Worm (Caenorhabditis elegans) whole organism, L3 larva: Measurements from ENCODE around the gene F40F8.5.

Experiments
- R02D3.7 ChIP-seq: fragments of 150-350 bp; optimal IDR thresholded peaks from 2 replicates; lab custom pipeline; 2014; ENCODE audit warnings: missing biosample characterization, missing genetic modification characterization
- ZK546.5 ChIP-seq: sonication (generic microtip); optimal IDR thresholded peaks from 2 replicates; lab custom pipeline; 2017; ENCODE audit warnings: missing biosample characterization, missing genetic modification characterization
- aly-2 ChIP-seq: fragments of 150-350 bp; optimal IDR thresholded peaks from 2 replicates; lab custom pipeline; 2014; ENCODE audit warnings: missing biosample characterization, missing genetic modification characterization
- ceh-16 ChIP-seq: sonication (generic microtip); optimal IDR thresholded peaks from 2 replicates; lab custom pipeline; 2017; ENCODE audit warnings: missing biosample characterization, missing genetic modification characterization
- ceh-28 ChIP-seq: fragments of 150-350 bp; optimal IDR thresholded peaks from 2 replicates; lab custom pipeline; 2014; ENCODE audit warnings: missing biosample characterization, missing genetic modification reagents, missing genetic modification characterization
- ceh-82 ChIP-seq: fragments of 150-350 bp; optimal IDR thresholded peaks from 2 replicates; lab custom pipeline; 2014; ENCODE audit warnings: missing biosample characterization, missing genetic modification characterization
- ceh-9 ChIP-seq: sonication (generic microtip); optimal IDR thresholded peaks from 2 replicates; lab custom pipeline; 2018; ENCODE audit warnings: missing biosample characterization, missing genetic modification characterization
- daf-12 ChIP-seq: fragments of 150-350 bp; optimal IDR thresholded peaks from 2 replicates; lab custom pipeline; 2014; ENCODE audit warnings: missing biosample characterization, missing genetic modification reagents, missing genetic modification characterization
- egl-5 ChIP-seq: fragments of 150-350 bp; optimal IDR thresholded peaks from 2 replicates; lab custom pipeline; 2017; ENCODE audit warnings: missing biosample characterization, missing genetic modification reagents, missing genetic modification characterization, inconsistent platforms
- elt-1 ChIP-seq: fragments of 150-350 bp; optimal IDR thresholded peaks from 2 replicates; lab custom pipeline; 2014; ENCODE audit warnings: missing biosample characterization, missing genetic modification characterization
- elt-2 ChIP-seq: sonication (generic microtip); optimal IDR thresholded peaks from 2 replicates; lab custom pipeline; 2016; ENCODE audit warnings: missing genetic modification reagents, mild to moderate bottlenecking, missing genetic modification characterization, missing compliant biosample characterization
- elt-3 ChIP-seq, 3 experiments: fragments of 150-350 bp in 1 of 3; sonication (generic microtip) in 2 of 3; optimal IDR thresholded peaks; 2 replicates in 2 of 3; 4 replicates in 1 of 3; lab custom pipeline; 2014 to 2017; ENCODE audit warnings: missing biosample characterization in 3 of 3, missing genetic modification characterization in 3 of 3
- eor-1 ChIP-seq, 2 experiments: fragments of 150-350 bp; optimal IDR thresholded peaks; 2 replicates each; lab custom pipeline; 2014 to 2018; ENCODE audit warnings: missing biosample characterization in 2 of 2, missing genetic modification characterization in 2 of 2
- fkh-2 ChIP-seq: fragments of 150-350 bp; optimal IDR thresholded peaks from 2 replicates; lab custom pipeline; 2014; ENCODE audit warnings: missing biosample characterization, missing genetic modification reagents, missing genetic modification characterization
- fos-1 ChIP-seq: fragments of 150-350 bp; optimal IDR thresholded peaks from 2 replicates; lab custom pipeline; 2014; ENCODE audit warnings: missing biosample characterization, missing genetic modification characterization
- hmg-11 ChIP-seq: sonication (generic microtip); optimal IDR thresholded peaks from 2 replicates; lab custom pipeline; 2016; ENCODE audit warnings: missing genetic modification characterization, missing compliant biosample characterization
- nfya-1 ChIP-seq: sonication (generic microtip); optimal IDR thresholded peaks from 2 replicates; lab custom pipeline; 2017; ENCODE audit warnings: missing genetic modification characterization, mild to moderate bottlenecking, missing compliant biosample characterization, antibody characterized with exemption, moderate library complexity; ENCODE audit not compliant: insufficient read depth
- nhr-237 ChIP-seq: fragments of 150-350 bp; optimal IDR thresholded peaks from 2 replicates; lab custom pipeline; 2014; ENCODE audit warnings: missing biosample characterization, missing genetic modification characterization
- nhr-25 ChIP-seq: sonication (generic microtip); optimal IDR thresholded peaks from 2 replicates; lab custom pipeline; 2017; ENCODE audit warnings: missing biosample characterization, missing genetic modification characterization
- nhr-28 ChIP-seq: fragments of 150-350 bp; optimal IDR thresholded peaks from 2 replicates; lab custom pipeline; 2014; ENCODE audit warnings: missing biosample characterization, missing genetic modification characterization
- nhr-43 ChIP-seq: sonication (generic microtip); optimal IDR thresholded peaks from 2 replicates; lab custom pipeline; 2016; ENCODE audit warnings: mild to moderate bottlenecking, missing genetic modification characterization, missing compliant biosample characterization; ENCODE audit not compliant: poor library complexity, severe bottlenecking
- nhr-67 ChIP-seq: fragments of 150-350 bp; optimal IDR thresholded peaks from 2 replicates; lab custom pipeline; 2014; ENCODE audit warnings: missing biosample characterization, missing genetic modification characterization
- nhr-76 ChIP-seq: fragments of 150-350 bp; sonication (generic microtip); optimal IDR thresholded peaks from 5 replicates; lab custom pipeline; 2014; ENCODE audit warnings: missing biosample characterization, missing genetic modification characterization
- nhr-77 ChIP-seq: fragments of 150-350 bp; optimal IDR thresholded peaks from 2 replicates; lab custom pipeline; 2014; ENCODE audit warnings: missing biosample characterization, missing genetic modification characterization
- pha-4 ChIP-seq: fragments of 150-350 bp; optimal IDR thresholded peaks from 2 replicates; lab custom pipeline; 2014; ENCODE audit warnings: missing biosample characterization, missing genetic modification reagents, missing genetic modification characterization
- pqm-1 ChIP-seq: fragments of 150-350 bp; optimal IDR thresholded peaks from 2 replicates; lab custom pipeline; 2017; ENCODE audit warnings: missing biosample characterization, missing genetic modification characterization, inconsistent platforms
- snpc-4 ChIP-seq: fragments of 150-350 bp; optimal IDR thresholded peaks from 2 replicates; lab custom pipeline; 2014; ENCODE audit warnings: missing biosample characterization, missing genetic modification characterization
- unc-39 ChIP-seq: sonication (generic microtip); optimal IDR thresholded peaks from 4 replicates; lab custom pipeline; 2017; ENCODE audit warnings: missing biosample characterization, missing genetic modification characterization
- unc-62 ChIP-seq: fragments of 150-350 bp; sonication (generic microtip); optimal IDR thresholded peaks from 4 replicates; lab custom pipeline; 2014; ENCODE audit warnings: missing biosample characterization, missing genetic modification reagents, missing genetic modification characterization
- ztf-11 ChIP-seq: fragments of 150-350 bp; optimal IDR thresholded peaks from 2 replicates; lab custom pipeline; 2014; ENCODE audit warnings: missing biosample characterization, missing genetic modification characterization
- ztf-4 ChIP-seq: fragments of 150-350 bp; optimal IDR thresholded peaks from 2 replicates; lab custom pipeline; 2014; ENCODE audit warnings: missing biosample characterization, missing genetic modification characterization

Gene F40F8.5

DNA sequence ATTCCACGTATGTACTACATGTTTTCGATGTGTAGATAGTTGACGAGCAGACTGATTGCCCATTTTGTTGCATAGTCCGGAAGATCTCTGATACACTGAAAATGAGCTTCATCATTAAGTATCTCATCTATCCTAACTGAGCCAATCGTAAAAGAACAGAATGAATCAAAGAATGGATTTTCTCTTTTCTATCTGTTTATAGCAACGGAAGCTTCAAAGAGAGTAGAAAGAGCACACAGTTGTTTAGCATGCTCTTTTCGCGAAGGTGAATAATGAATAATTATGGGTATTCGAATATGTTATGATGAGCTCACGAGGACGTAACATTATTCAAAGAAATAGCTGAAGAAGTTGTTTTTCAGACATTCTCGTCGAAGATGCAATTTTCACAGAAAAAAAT, 23.6 kb downstream of the F40F8.5 start, which contains the start of gene glb-4:
Gene glb-4 (minus strand): TSS at position 101 of the 400 bp plus-strand sequence.
- TF ChIP-seq nhr-67 = no peak
- no peak for TF ChIP-seq nhr-25
- no peak for TF ChIP-seq fkh-2 (tag; lab: Kevin White, UChicago)
- TF ChIP-seq unc-39 (tag; lab: Kevin White, UChicago) = no peak
- TF ChIP-seq ceh-28 = no peak
- no peak for TF ChIP-seq ceh-82 (tag; lab: Kevin White, UChicago)
- TF ChIP-seq elt-2 (tag; lab: Kevin White, UChicago) = no peak
- TF ChIP-seq nhr-76 = no peak
- TF ChIP-seq elt-3 (tag; optimal IDR thresholded peaks at IDR 0.05; lab: Kevin White, UChicago) = no peak

ce11 chrII:11110419-11110818, 24.3 kb downstream of the F40F8.5 start:
- TF ChIP-seq nhr-28 = no peak
- no peak for TF ChIP-seq nhr-77 (tag; lab: Kevin White, UChicago)
- TF ChIP-seq unc-39 (tag; lab: Kevin White, UChicago) = no peak
- no peak for TF ChIP-seq fos-1 (tag; lab: Kevin White, UChicago)
- no peak for TF ChIP-seq nhr-25
- TF ChIP-seq ztf-11 (tag; lab: Kevin White, UChicago) = no peak
- TF ChIP-seq ceh-16 (tag; lab: Kevin White, UChicago) = no peak
- TF ChIP-seq nhr-43 (tag; lab: Kevin White, UChicago) = no peak
- TF ChIP-seq nhr-237 (tag; lab: Kevin White, UChicago) = no peak
- TF ChIP-seq pqm-1 (tag; lab: Kevin White, UChicago) = no peak

- TF ChIP-seq daf-12 (tag; lab: Kevin White, UChicago) (no peak), nhr-77 (tag; lab: Kevin White, UChicago) (no peak), eor-1 (tag; optimal IDR thresholded peaks at IDR 0.05; lab: Kevin White, UChicago) (no peak), pqm-1 (tag; lab: Kevin White, UChicago) (no peak), ceh-28 (no peak), elt-1 (no peak), aly-2 (tag; lab: Kevin White, UChicago) (no peak), ceh-16 (tag; lab: Kevin White, UChicago) (no peak)
- TF ChIP-seq, all 47 proteins: peak for 0
These were observed 26.9 kb downstream of the F40F8.5 start, which contains the start of gene apc-17 for ce11 chrII:11107828-11108227. Gene apc-17, plus strand, starts transcription at chrII:11108128.

- no peak for TF ChIP-seq nhr-237 (tag; lab: Kevin White, UChicago)
- TF ChIP-seq ztf-4 = no peak
- peak; percentile 6 for TF ChIP-seq pha-4 (tag; lab: Kevin White, UChicago)
- TF ChIP-seq nfya-1 (tag; lab: Kevin White, UChicago) = peak; percentile 24
These were observed 28.6 kb downstream of the F40F8.5 start, which contains the start of gene nasp-1 for ce11 chrII:11105981-11106711. Gene nasp-1, plus strand, starts transcription at chrII:11106612.

- TF ChIP-seq nhr-25 (no peak), R02D3.7 (no peak), ztf-11 (tag; lab: Kevin White, UChicago) (no peak), pha-4 (tag; lab: Kevin White, UChicago) (no peak), ceh-9 (tag; lab: Kevin White, UChicago) (no peak), nhr-28 (no peak), ceh-16 (tag; lab: Kevin White, UChicago) (no peak), unc-62 (no peak), egl-5 (no peak)
These were observed 30.6 kb downstream of the F40F8.5 start, which contains the start of gene C09H10.9 for ce11 chrII:11104162-11104561. Gene C09H10.9, plus strand, starts transcription at chrII:11104462.

DNA sequence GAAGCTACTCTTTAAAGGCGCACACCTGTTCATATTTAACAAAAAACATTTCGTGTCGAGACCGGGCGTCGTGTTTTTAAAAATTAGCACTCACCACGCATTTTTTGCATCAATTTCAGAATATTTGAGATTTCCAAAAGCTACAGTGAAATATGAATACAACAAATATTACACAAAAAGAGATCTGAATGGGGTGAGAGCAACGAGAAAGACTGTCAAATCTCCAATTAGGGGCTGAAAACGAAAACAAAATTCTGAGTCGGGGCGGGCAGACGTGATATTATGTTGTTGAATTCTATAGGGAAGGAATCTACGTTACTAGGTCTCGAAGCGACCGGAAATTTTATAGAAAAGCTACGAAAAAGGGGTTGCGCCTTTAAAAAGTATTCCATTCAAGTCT, 31.1 kb downstream of the F40F8.5 start, which contains the start of gene C09H10.5:
Gene C09H10.5 (minus strand): TSS at position 101 of the 400 bp plus-strand sequence.
- TF ChIP-seq ztf-11 (tag; lab: Kevin White, UChicago) = no peak
- TF ChIP-seq ZK546.5 = no peak
- no peak for TF ChIP-seq ceh-82 (tag; lab: Kevin White, UChicago)
- TF ChIP-seq snpc-4 (tag; lab: Kevin White, UChicago) = no peak
- no peak for TF ChIP-seq hmg-11 (tag; lab: Kevin White, UChicago)
- no peak for TF ChIP-seq R02D3.7
- TF ChIP-seq nhr-25 = no peak
- TF ChIP-seq elt-3 (tag; optimal IDR thresholded peaks at IDR 0.05; lab: Kevin White, UChicago) = no peak
